Worm (Caenorhabditis elegans) whole organism, L1 larva: ENCODE measurements around the gene czw-1.

ENCODE experiments used
- C34B4.2 ChIP-seq: sonication (generic microtip); optimal IDR thresholded peaks from 2 replicates; lab custom pipeline; 2017; ENCODE audit warnings: mild to moderate bottlenecking, missing genetic modification characterization, missing compliant biosample characterization
- aha-1 ChIP-seq: fragments of 150-350 bp; optimal IDR thresholded peaks from 2 replicates; lab custom pipeline; 2014; ENCODE audit warnings: missing biosample characterization, missing genetic modification characterization
- aly-2 ChIP-seq: fragments of 150-350 bp; optimal IDR thresholded peaks from 2 replicates; lab custom pipeline; 2014; ENCODE audit warnings: missing biosample characterization, missing genetic modification characterization
- blmp-1 ChIP-seq: fragments of 150-350 bp; optimal IDR thresholded peaks from 2 replicates; lab custom pipeline; 2014; ENCODE audit warnings: missing biosample characterization, missing genetic modification characterization
- ceh-90 ChIP-seq: sonication (generic microtip); optimal IDR thresholded peaks from 2 replicates; lab custom pipeline; 2016; ENCODE audit warnings: missing genetic modification characterization, missing compliant biosample characterization
- dpl-1 ChIP-seq, 3 experiments: fragments of 150-350 bp in 2 of 3; sonication (generic microtip) in 1 of 3; optimal IDR thresholded peaks; 2 replicates each; lab custom pipeline; 2014 to 2017; ENCODE audit warnings: missing biosample characterization in 3 of 3, missing genetic modification characterization in 3 of 3, missing genetic modification reagents in 3 of 3
- efl-1 ChIP-seq, 4 experiments: fragments of 150-350 bp; optimal IDR thresholded peaks in 3 of 4; peaks in 1 of 4; 1 replicate in 1 of 4; 2 replicates in 3 of 4; lab custom pipeline; 2014; ENCODE audit warnings: missing biosample characterization in 2 of 4, missing genetic modification characterization in 2 of 4, missing genetic modification reagents in 2 of 4
- egl-13 ChIP-seq: sonication (generic microtip); optimal IDR thresholded peaks from 2 replicates; lab custom pipeline; 2016; ENCODE audit warnings: missing genotype, missing genetic modification reagents, missing genetic modification characterization, missing compliant biosample characterization
- egl-27 ChIP-seq, 2 experiments: fragments of 150-350 bp in 1 of 2; sonication (generic microtip); optimal IDR thresholded peaks; 3 replicates each; lab custom pipeline; 2017 to 2018; ENCODE audit warnings: missing biosample characterization in 2 of 2, missing genetic modification characterization in 2 of 2, missing genetic modification reagents in 2 of 2
- elt-2 ChIP-seq: sonication (generic microtip); optimal IDR thresholded peaks from 2 replicates; lab custom pipeline; 2016; ENCODE audit warnings: missing genetic modification characterization, mild to moderate bottlenecking, inconsistent platforms, missing compliant biosample characterization, missing genetic modification reagents
- elt-3 ChIP-seq, 6 experiments: fragments of 150-350 bp in 1 of 6; sonication (generic microtip); optimal IDR thresholded peaks; 2 replicates each; lab custom pipeline; 2017 to 2018; ENCODE audit warnings: missing biosample characterization in 6 of 6, missing genetic modification characterization in 6 of 6, inconsistent platforms in 1 of 6
- grh-1 ChIP-seq: fragments of 200-800 bp; sonication (Bioruptor generic); IDR thresholded peaks from 2 replicates; pipeline ENCODE4 v1.3.6; 2022; ENCODE audit warnings: missing genetic modification reagents, missing genetic modification characterization, missing compliant biosample characterization
- hlh-4 ChIP-seq: sonication (generic microtip); optimal IDR thresholded peaks from 2 replicates; lab custom pipeline; 2016; ENCODE audit warnings: mild to moderate bottlenecking, missing genetic modification characterization, missing compliant biosample characterization
- irx-1 ChIP-seq: sonication (generic microtip); optimal IDR thresholded peaks from 2 replicates; lab custom pipeline; 2016; ENCODE audit warnings: missing genetic modification characterization, missing compliant biosample characterization
- lin-35 ChIP-seq, 2 experiments: fragments of 150-350 bp; optimal IDR thresholded peaks; 2 replicates each; lab custom pipeline; 2014; ENCODE audit warnings: missing biosample characterization in 2 of 2, missing genetic modification characterization in 2 of 2, missing genetic modification reagents in 2 of 2
- mab-9 ChIP-seq: fragments of 200-800 bp; sonication (Bioruptor generic); IDR thresholded peaks from 2 replicates; pipeline ENCODE4 v1.3.6; 2022; ENCODE audit warnings: missing genetic modification reagents, missing genetic modification characterization, missing compliant biosample characterization
- mdl-1 ChIP-seq, 2 experiments: fragments of 150-350 bp; optimal IDR thresholded peaks; 2 replicates each; lab custom pipeline; 2014 to 2017; ENCODE audit warnings: missing biosample characterization in 2 of 2, missing genetic modification characterization in 2 of 2, inconsistent platforms in 1 of 2
- mef-2 ChIP-seq: fragments of 150-350 bp; optimal IDR thresholded peaks from 2 replicates; lab custom pipeline; 2014; ENCODE audit warnings: missing biosample characterization, missing genetic modification characterization
- mep-1 ChIP-seq: fragments of 150-350 bp; optimal IDR thresholded peaks from 2 replicates; lab custom pipeline; 2014; ENCODE audit warnings: missing biosample characterization, missing genetic modification characterization
- nhr-19 ChIP-seq: fragments of 200-800 bp; sonication (Bioruptor generic); conservative IDR thresholded peaks from 2 replicates; pipeline ENCODE4 v1.3.6; 2022; ENCODE audit warnings: missing genetic modification characterization, missing compliant biosample characterization
- nhr-71 ChIP-seq: sonication (generic microtip); optimal IDR thresholded peaks from 2 replicates; lab custom pipeline; 2016; ENCODE audit warnings: mild to moderate bottlenecking, missing genetic modification characterization, moderate library complexity, missing compliant biosample characterization
- nhr-84 ChIP-seq: sonication (generic microtip); optimal IDR thresholded peaks from 2 replicates; lab custom pipeline; 2017; ENCODE audit warnings: missing biosample characterization, missing genetic modification characterization
- pag-3 ChIP-seq: sonication (generic microtip); optimal IDR thresholded peaks from 2 replicates; lab custom pipeline; 2017; ENCODE audit warnings: missing genetic modification characterization, mild to moderate bottlenecking, missing compliant biosample characterization, antibody characterized with exemption, borderline replicate concordance; ENCODE audit not compliant: insufficient read depth
- rnt-1 ChIP-seq: sonication (generic microtip); optimal IDR thresholded peaks from 2 replicates; lab custom pipeline; 2016; ENCODE audit warnings: mild to moderate bottlenecking, missing genetic modification characterization, moderate library complexity, missing compliant biosample characterization
- skn-1 ChIP-seq: fragments of 150-350 bp; optimal IDR thresholded peaks from 2 replicates; lab custom pipeline; 2014; ENCODE audit warnings: missing biosample characterization, missing genetic modification characterization
- sox-4 ChIP-seq: sonication (generic microtip); optimal IDR thresholded peaks from 2 replicates; lab custom pipeline; 2016; ENCODE audit warnings: missing genetic modification characterization, missing compliant biosample characterization
- swsn-7 ChIP-seq: sonication (generic microtip); optimal IDR thresholded peaks from 2 replicates; lab custom pipeline; 2016; ENCODE audit warnings: missing genetic modification characterization, missing compliant biosample characterization
- tlp-1 ChIP-seq: fragments of 150-350 bp; optimal IDR thresholded peaks from 2 replicates; lab custom pipeline; 2014; ENCODE audit warnings: missing biosample characterization, missing genetic modification characterization
- unc-130 ChIP-seq: fragments of 150-350 bp; optimal IDR thresholded peaks from 2 replicates; lab custom pipeline; 2017; ENCODE audit warnings: missing biosample characterization, missing genetic modification characterization, inconsistent platforms
- unc-30 ChIP-seq: sonication (generic microtip); optimal IDR thresholded peaks from 2 replicates; lab custom pipeline; 2017; ENCODE audit warnings: missing biosample characterization, missing genetic modification characterization
- unc-62 ChIP-seq: fragments of 150-350 bp; optimal IDR thresholded peaks from 2 replicates; lab custom pipeline; 2014; ENCODE audit warnings: missing biosample characterization, missing genetic modification reagents, missing genetic modification characterization
- unc-98 ChIP-seq: fragments of 200-800 bp; sonication (Bioruptor generic); IDR thresholded peaks from 2 replicates; pipeline ENCODE4 v1.3.6; 2022; ENCODE audit warnings: missing genetic modification characterization, missing compliant biosample characterization
- zag-1 ChIP-seq: fragments of 150-350 bp; optimal IDR thresholded peaks from 2 replicates; lab custom pipeline; 2014; ENCODE audit warnings: missing biosample characterization, missing genetic modification characterization
- ztf-11 ChIP-seq, 2 experiments: sonication (generic microtip); optimal IDR thresholded peaks; 2 replicates each; lab custom pipeline; 2016 to 2017; ENCODE audit warnings: missing genetic modification characterization in 2 of 2, missing biosample characterization in 1 of 2, missing compliant biosample characterization in 1 of 2

The czw-1 gene

ce11 chrIV:7946457-7946856 lies at the start of gene czw-1:
Gene czw-1, minus strand, starts transcription at chrIV:7946825.
- TF ChIP-seq lin-35 (GFP tag; optimal IDR thresholded peaks at IDR 0.05; lab: Kevin White, UChicago): peak in 1 of 2 experiments; percentile 61
- no peak for TF ChIP-seq irx-1 (tag; lab: Kevin White, UChicago)
- TF ChIP-seq nhr-71 (tag; lab: Kevin White, UChicago): no peak
- no peak for TF ChIP-seq efl-1 (optimal IDR thresholded peaks at IDR 0.05; lab: Kevin White, UChicago)
- peak; percentile 52 to 97 for TF ChIP-seq efl-1 (GFP tag; optimal IDR thresholded peaks at IDR 0.05 in 1 of 2; lab: Kevin White, UChicago)
- TF ChIP-seq zag-1 (tag; lab: Kevin White, UChicago): no peak
- no peak for TF ChIP-seq unc-62 (GFP tag; lab: Kevin White, UChicago)
- TF ChIP-seq rnt-1 (tag; lab: Kevin White, UChicago): no peak
- TF ChIP-seq dpl-1 (GFP tag; optimal IDR thresholded peaks at IDR 0.05; lab: Kevin White, UChicago): peak in 2 of 3 experiments; percentile 36 to 49
- TF ChIP-seq swsn-7 (tag; lab: Kevin White, UChicago): no peak
- TF ChIP-seq, all 84 proteins: peak for 3

- TF ChIP-seq efl-1 (optimal IDR thresholded peaks at IDR 0.05; lab: Kevin White, UChicago): no peak
- TF ChIP-seq efl-1 (GFP tag; optimal IDR thresholded peaks at IDR 0.05 in 1 of 2; lab: Kevin White, UChicago): peak in 1 of 2 experiments; percentile 51
- TF ChIP-seq unc-98 (GFP tag; lab: Robert Waterston, UW): no peak
These were observed 48.1 kb upstream of the czw-1 start for ce11 chrIV:7994715-7995114.

- TF ChIP-seq egl-27 (tag; optimal IDR thresholded peaks at IDR 0.05; lab: Kevin White, UChicago) (no peak), lin-35 (GFP tag; optimal IDR thresholded peaks at IDR 0.05; lab: Kevin White, UChicago) (no peak), nhr-71 (tag; lab: Kevin White, UChicago) (no peak), tlp-1 (tag; lab: Kevin White, UChicago) (no peak), zag-1 (tag; lab: Kevin White, UChicago) (no peak), ztf-11 (tag; optimal IDR thresholded peaks at IDR 0.05; lab: Kevin White, UChicago) (no peak), unc-30 (tag; lab: Kevin White, UChicago) (no peak), nhr-84 (tag; lab: Kevin White, UChicago) (no peak), elt-2 (tag; lab: Kevin White, UChicago) (no peak), grh-1 (no peak)
These were observed 41.8 kb upstream of the czw-1 start, which contains the start of gene col-115 for ce11 chrIV:7988385-7988784. Gene col-115, plus strand, starts transcription at chrIV:7988685.

- TF ChIP-seq nhr-19 (GFP tag; lab: Robert Waterston, UW): no peak
- TF ChIP-seq aly-2: no peak
- no peak for TF ChIP-seq aha-1 (tag; lab: Kevin White, UChicago)
These were observed 40.5 kb upstream of the czw-1 start, which contains the start of gene mec-17 for ce11 chrIV:7987083-7987482. Gene mec-17, minus strand, starts transcription at chrIV:7987183.

ce11 chrIV:7985737-7986136 lies 39.1 kb upstream of the czw-1 start:
- TF ChIP-seq nhr-71 (tag; lab: Kevin White, UChicago): no peak
- TF ChIP-seq unc-130 (tag; lab: Kevin White, UChicago): no peak
- TF ChIP-seq mep-1 (tag; lab: Kevin White, UChicago): no peak
- no peak for TF ChIP-seq irx-1 (tag; lab: Kevin White, UChicago)
- no peak for TF ChIP-seq mdl-1 (tag; optimal IDR thresholded peaks at IDR 0.05; lab: Kevin White, UChicago)
- no peak for TF ChIP-seq mab-9 (GFP tag; lab: Robert Waterston, UW)
- TF ChIP-seq blmp-1: peak; percentile 55
- no peak for TF ChIP-seq sox-4 (tag; lab: Kevin White, UChicago)
- TF ChIP-seq ceh-90 (tag; lab: Kevin White, UChicago): no peak
- TF ChIP-seq aly-2: no peak
- no peak for TF ChIP-seq C34B4.2 (tag; lab: Kevin White, UChicago)
- TF ChIP-seq elt-2 (tag; lab: Kevin White, UChicago): peak; percentile 2
- no peak for TF ChIP-seq egl-13 (tag; lab: Kevin White, UChicago)
- peak in 5 of 6 experiments; percentile 31 to 99 (median 85) for TF ChIP-seq elt-3 (tag; optimal IDR thresholded peaks at IDR 0.05; lab: Kevin White, UChicago)
- TF ChIP-seq unc-62 (GFP tag; lab: Kevin White, UChicago): no peak
- no peak for TF ChIP-seq pag-3 (tag; lab: Kevin White, UChicago)
- no peak for TF ChIP-seq skn-1 (tag; lab: Kevin White, UChicago)
- no peak for TF ChIP-seq mef-2
- TF ChIP-seq hlh-4: no peak
